Fruit fly (Drosophila melanogaster): ENCODE results near the gene Tsp3A.

Tsp3A gene

dm6 chrX:2619651-2620050, at the start of gene Tsp3A, which contains the start of gene Seipin (continued):
- TF ChIP-seq fd85E (GFP tag; optimal IDR thresholded peaks at IDR 0.05) (peak; percentile 45), Blimp-1 (GFP tag; optimal IDR thresholded peaks at IDR 0.05) (no peak), CG8632 (GFP tag; optimal IDR thresholded peaks at IDR 0.05) (peak; percentile 72), CG6808 (GFP tag; optimal IDR thresholded peaks at IDR 0.05) (peak; percentile 82), spab (GFP tag; optimal IDR thresholded peaks at IDR 0.05) (peak; percentile 76), fkh (GFP tag; optimal IDR thresholded peaks at IDR 0.05) (no peak), CG6163 (GFP tag; IDR thresholded peaks at IDR 0.05) (peak; percentile 94)

DNA sequence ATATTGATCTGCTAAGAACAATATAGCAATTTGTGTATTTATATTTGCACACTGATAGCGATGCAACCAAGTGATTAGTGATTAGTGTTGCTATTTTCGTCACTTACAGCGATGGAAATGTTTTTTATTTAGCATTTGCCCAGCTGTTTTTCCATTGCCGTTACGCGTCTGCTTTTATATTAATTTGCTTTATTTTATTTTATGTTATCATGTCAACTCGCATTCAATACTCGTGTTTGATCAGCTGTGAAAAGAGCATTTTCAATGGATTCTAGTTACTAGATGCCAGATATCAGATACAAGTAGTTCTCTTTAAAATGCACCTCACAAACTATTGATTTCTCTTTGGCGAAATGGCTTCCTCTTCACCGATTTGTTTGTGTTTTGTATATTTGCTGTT, 43.9 kb upstream of the Tsp3A start:
- TF ChIP-seq fkh (GFP tag; optimal IDR thresholded peaks at IDR 0.05): peak; percentile 55
- TF ChIP-seq fd85E (GFP tag; optimal IDR thresholded peaks at IDR 0.05): no peak

dm6 chrX:2662540-2663133, 43.1 kb upstream of the Tsp3A start:
- TF ChIP-seq Ets96B (tag; optimal IDR thresholded peaks at IDR 0.05) (no peak), svp (GFP tag) (peak; percentile 96), Hr39 (GFP tag; optimal IDR thresholded peaks at IDR 0.05) (no peak), vri (GFP tag; optimal IDR thresholded peaks at IDR 0.05) (no peak)

DNA sequence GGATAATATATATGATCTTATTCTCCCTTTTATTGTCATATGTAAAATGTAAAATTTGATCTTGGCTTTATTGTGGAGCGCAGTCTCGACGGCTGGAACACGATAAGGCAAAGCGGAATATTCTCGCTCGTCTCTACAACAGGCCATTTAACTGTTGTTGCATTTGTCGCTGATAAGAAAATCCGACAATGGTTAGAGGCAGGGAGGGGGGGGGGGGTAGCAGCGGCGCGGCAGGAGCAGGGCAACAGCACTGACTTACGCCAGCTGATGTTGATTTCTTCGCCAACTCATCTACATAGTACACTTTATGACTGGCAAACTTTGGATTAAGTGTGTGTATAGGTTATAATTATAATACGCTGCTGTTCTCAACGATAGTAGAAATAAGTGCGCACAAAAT, 42.2 kb upstream of the Tsp3A start:
- TF ChIP-seq CG10631 (GFP tag; optimal IDR thresholded peaks at IDR 0.05): no peak
- no peak for TF ChIP-seq Smox (GFP tag; optimal IDR thresholded peaks at IDR 0.05)
- no peak for TF ChIP-seq achi (GFP tag; optimal IDR thresholded peaks at IDR 0.05)
- no peak for TF ChIP-seq CG16779 (tag; optimal IDR thresholded peaks at IDR 0.05)
- no peak for TF ChIP-seq CG15336 (GFP tag; IDR thresholded peaks at IDR 0.05)
- peak; percentile 51 for TF ChIP-seq svp (GFP tag)
- no peak for TF ChIP-seq CG8632 (GFP tag; optimal IDR thresholded peaks at IDR 0.05)
- TF ChIP-seq Ets21C (GFP tag; optimal IDR thresholded peaks at IDR 0.05): no peak
- no peak for TF ChIP-seq CG3032 (tag; optimal IDR thresholded peaks at IDR 0.05)
- no peak for TF ChIP-seq CG11294 (GFP tag; IDR thresholded peaks at IDR 0.05)
- TF ChIP-seq CG32006 (GFP tag; optimal IDR thresholded peaks at IDR 0.05): no peak
- no peak for TF ChIP-seq CG9139 (GFP tag; optimal IDR thresholded peaks at IDR 0.05)
- TF ChIP-seq topi (GFP tag; optimal IDR thresholded peaks at IDR 0.05): no peak
- TF ChIP-seq Met (GFP tag; optimal IDR thresholded peaks at IDR 0.05): no peak
- no peak for TF ChIP-seq cyc (GFP tag; optimal IDR thresholded peaks at IDR 0.05)
- no peak for TF ChIP-seq CG11902 (GFP tag; optimal IDR thresholded peaks at IDR 0.05)
- TF ChIP-seq esn (GFP tag; optimal IDR thresholded peaks at IDR 0.05): no peak
- TF ChIP-seq Hr39 (GFP tag; optimal IDR thresholded peaks at IDR 0.05): no peak
- TF ChIP-seq CG3919 (GFP tag; optimal IDR thresholded peaks at IDR 0.05): no peak
- no peak for TF ChIP-seq dac (GFP tag; optimal IDR thresholded peaks at IDR 0.05)
- TF ChIP-seq Gug (GFP tag; IDR thresholded peaks at IDR 0.05): no peak
- TF ChIP-seq Eip78C (GFP tag): peak; percentile 28
- peak; percentile 25 for TF ChIP-seq fkh (GFP tag; optimal IDR thresholded peaks at IDR 0.05)
- no peak for TF ChIP-seq CG34406 (GFP tag; optimal IDR thresholded peaks at IDR 0.05)
- no peak for TF ChIP-seq net (GFP tag; optimal IDR thresholded peaks at IDR 0.05)
- no peak for TF ChIP-seq spab (GFP tag; optimal IDR thresholded peaks at IDR 0.05)
- no peak for TF ChIP-seq CG10669 (GFP tag; optimal IDR thresholded peaks at IDR 0.05)

DNA sequence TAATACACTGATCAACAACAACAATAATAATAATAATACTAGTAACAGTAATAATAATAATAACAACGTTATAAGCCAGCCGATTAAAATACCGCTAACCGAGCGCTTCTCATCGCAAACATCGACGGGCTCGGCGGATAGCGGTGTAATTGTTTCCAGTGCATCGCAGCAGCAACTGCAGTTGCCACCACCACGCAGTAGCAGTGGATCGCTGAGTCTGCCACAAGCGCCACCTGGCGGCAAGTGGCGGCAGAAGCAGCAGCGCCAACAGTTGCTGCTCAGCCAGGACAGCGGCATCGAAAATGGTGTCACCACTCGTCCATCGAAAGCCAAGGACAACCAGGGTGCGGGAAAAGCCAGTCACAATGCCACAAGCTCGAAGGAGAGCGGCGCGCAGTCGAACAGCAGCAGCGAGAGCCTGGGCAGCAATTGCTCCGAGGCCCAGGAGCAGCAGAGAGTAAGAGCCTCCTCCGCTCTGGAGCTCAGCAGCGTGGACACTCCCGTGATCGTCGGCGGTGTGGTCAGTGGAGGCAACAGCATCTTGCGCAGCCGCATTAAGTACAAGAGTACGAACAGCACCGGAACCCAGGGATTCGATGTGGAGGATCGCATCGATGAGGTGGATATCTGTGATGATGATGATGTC, 40.0 kb upstream of the Tsp3A start:
- no peak for TF ChIP-seq Gug (GFP tag; IDR thresholded peaks at IDR 0.05)
- peak; percentile 55 for TF ChIP-seq CG3919 (GFP tag; optimal IDR thresholded peaks at IDR 0.05)
- peak; percentile 53; the same call in 2 of the 3 replicates for TF ChIP-seq eg (GFP tag; IDR thresholded peaks at IDR 0.05)
- no peak for TF ChIP-seq CG4318 (GFP tag; optimal IDR thresholded peaks at IDR 0.05)
- TF ChIP-seq CG11902 (GFP tag; optimal IDR thresholded peaks at IDR 0.05): no peak
- peak; percentile 17 for TF ChIP-seq acj6 (GFP tag; optimal IDR thresholded peaks at IDR 0.05)
- peak; percentile 25 for TF ChIP-seq CG10669 (GFP tag; optimal IDR thresholded peaks at IDR 0.05)
- peak; percentile 17 for TF ChIP-seq CG6792 (GFP tag; optimal IDR thresholded peaks at IDR 0.05)
- no peak for TF ChIP-seq Hr39 (GFP tag; optimal IDR thresholded peaks at IDR 0.05)
- TF ChIP-seq net (GFP tag; optimal IDR thresholded peaks at IDR 0.05): peak; percentile 43
- peak; percentile 73 for TF ChIP-seq CG6163 (GFP tag; IDR thresholded peaks at IDR 0.05)
- no peak for TF ChIP-seq Ets21C (GFP tag; optimal IDR thresholded peaks at IDR 0.05)
- peak; percentile 25 for TF ChIP-seq Hr4 (GFP tag; optimal IDR thresholded peaks at IDR 0.05)
- TF ChIP-seq CG32006 (GFP tag; optimal IDR thresholded peaks at IDR 0.05): peak; percentile 51
- TF ChIP-seq ss (GFP tag; optimal IDR thresholded peaks at IDR 0.05): peak; percentile 23 to 48
- TF ChIP-seq Blimp-1 (GFP tag; optimal IDR thresholded peaks at IDR 0.05): peak; percentile 3
- TF ChIP-seq CG11294 (GFP tag; IDR thresholded peaks at IDR 0.05): no peak
- TF ChIP-seq Eip75B (GFP tag; optimal IDR thresholded peaks at IDR 0.05): no peak
- TF ChIP-seq pdm3 (GFP tag; optimal IDR thresholded peaks at IDR 0.05): peak; percentile 19
- TF ChIP-seq CG1621 (tag; optimal IDR thresholded peaks at IDR 0.05): peak; percentile 24
- TF ChIP-seq CG6808 (GFP tag; optimal IDR thresholded peaks at IDR 0.05): peak; percentile 31
- peak; percentile 70 for TF ChIP-seq Eip78C (GFP tag)
